Worm (Caenorhabditis elegans) whole organism, early embryonic: Measurements from ENCODE around the gene tab-1.

ENCODE experiments used
- B0310.2 ChIP-seq: sonication (generic microtip); optimal IDR thresholded peaks from 2 replicates; lab custom pipeline; 2016; ENCODE audit warnings: mild to moderate bottlenecking, missing genetic modification characterization, missing compliant biosample characterization
- ama-1 ChIP-seq: fragments of 150-350 bp; optimal IDR thresholded peaks from 2 replicates; lab custom pipeline; 2014
- ceh-36 ChIP-seq: sonication (generic microtip); optimal IDR thresholded peaks from 2 replicates; lab custom pipeline; 2016; ENCODE audit warnings: missing genetic modification characterization, inconsistent platforms, missing compliant biosample characterization
- ets-7 ChIP-seq: sonication (generic microtip); optimal IDR thresholded peaks from 2 replicates; lab custom pipeline; 2016; ENCODE audit warnings: missing genotype, missing genetic modification characterization, missing compliant biosample characterization
- flt-1 ChIP-seq: fragments of 200-800 bp; sonication (Bioruptor generic); IDR thresholded peaks from 2 replicates; pipeline ENCODE4 v1.3.6; 2022; ENCODE audit warnings: missing genetic modification characterization, missing compliant biosample characterization
- hmbx-1 ChIP-seq: sonication (generic microtip); optimal IDR thresholded peaks from 2 replicates; lab custom pipeline; 2016; ENCODE audit warnings: mild to moderate bottlenecking, missing genetic modification characterization, missing compliant biosample characterization
- hmg-4 ChIP-seq: fragments of 200-800 bp; sonication (Bioruptor generic); optimal IDR thresholded peaks from 2 replicates; lab custom pipeline; 2018; ENCODE audit warnings: mild to moderate bottlenecking, missing genetic modification characterization, missing compliant biosample characterization
- pes-1 ChIP-seq: fragments of 200-800 bp; sonication (Bioruptor generic); IDR thresholded peaks from 2 replicates; pipeline ENCODE4 v1.3.6; 2022; ENCODE audit warnings: missing genetic modification reagents, missing genetic modification characterization, missing compliant biosample characterization
- sea-1 ChIP-seq: fragments of 200-800 bp; sonication (Bioruptor generic); conservative IDR thresholded peaks from 2 replicates; pipeline ENCODE4 v1.3.6; 2022; ENCODE audit warnings: missing genetic modification characterization, missing compliant biosample characterization
- tbx-11 ChIP-seq: fragments of 200-800 bp; sonication (Bioruptor generic); IDR thresholded peaks from 2 replicates; pipeline ENCODE4 v1.3.6; 2022; ENCODE audit warnings: missing genetic modification characterization, missing compliant biosample characterization

- TF ChIP-seq sea-1: no peak
- no peak for TF ChIP-seq tbx-11 (GFP tag; lab: Robert Waterston, UW)
- no peak for TF ChIP-seq ama-1 (lab: Kevin White, UChicago)
- TF ChIP-seq ets-7 (tag; lab: Kevin White, UChicago): no peak
- no peak for TF ChIP-seq flt-1
- TF ChIP-seq B0310.2 (tag; lab: Kevin White, UChicago): no peak
- TF ChIP-seq hmg-4: no peak
- TF ChIP-seq ceh-36 (tag; lab: Kevin White, UChicago): no peak
- TF ChIP-seq pes-1 (GFP tag; lab: Robert Waterston, UW): no peak
- no peak for TF ChIP-seq hmbx-1 (tag; lab: Kevin White, UChicago)
Observed at ce11 chrII:6788672-6789298, 14.3 kb upstream of the tab-1 start, which contains the start of gene T13C2.3.
